Worm (Caenorhabditis elegans) whole organism, dauer: ENCODE data around the gene F16B12.6.

Experiments used
- unc-62 ChIP-seq: sonication (generic microtip); optimal IDR thresholded peaks from 2 replicates; lab custom pipeline; 2017; ENCODE audit warnings: missing biosample characterization, missing genetic modification reagents, missing genetic modification characterization

Gene F16B12.6

ce11 chrX:14101986-14102385, at the start of gene F16B12.6:
TSS of gene F16B12.6 (plus strand) at chrX:14102316.
- no peak for TF ChIP-seq unc-62 (GFP tag; lab: Kevin White, UChicago)

ce11 chrX:14053754-14054153, 48.4 kb upstream of the F16B12.6 start:
- no peak for TF ChIP-seq unc-62 (GFP tag; lab: Kevin White, UChicago)

- TF ChIP-seq unc-62 (GFP tag; lab: Kevin White, UChicago), result no peak
Measured at ce11 chrX:14054799-14055198, 47.3 kb upstream of the F16B12.6 start.

ce11 chrX:14055715-14056114, 46.4 kb upstream of the F16B12.6 start:
- TF ChIP-seq unc-62 (GFP tag; lab: Kevin White, UChicago), result no peak

ce11 chrX:14056527-14056926, 45.6 kb upstream of the F16B12.6 start:
- TF ChIP-seq unc-62 (GFP tag; lab: Kevin White, UChicago), result no peak

- TF ChIP-seq unc-62 (GFP tag; lab: Kevin White, UChicago), result no peak
Measured at ce11 chrX:14062771-14063170, 39.3 kb upstream of the F16B12.6 start.

ce11 chrX:14063830-14064229, 38.3 kb upstream of the F16B12.6 start:
- TF ChIP-seq unc-62 (GFP tag; lab: Kevin White, UChicago), result no peak

ce11 chrX:14067641-14068040, 34.5 kb upstream of the F16B12.6 start, which contains the start of gene lgc-21:
TSS of gene lgc-21 (minus strand) at chrX:14067984.
- no peak for TF ChIP-seq unc-62 (GFP tag; lab: Kevin White, UChicago)

- TF ChIP-seq unc-62 (GFP tag; lab: Kevin White, UChicago), result no peak
Measured at ce11 chrX:14069528-14069927, 32.6 kb upstream of the F16B12.6 start.

ce11 chrX:14070950-14071349, 31.2 kb upstream of the F16B12.6 start, which contains the start of gene C33G3.4:
TSS of gene C33G3.4 (plus strand) at chrX:14071162.
- no peak for TF ChIP-seq unc-62 (GFP tag; lab: Kevin White, UChicago)

- TF ChIP-seq unc-62 (GFP tag; lab: Kevin White, UChicago), result no peak
Measured at ce11 chrX:14078574-14078973, 23.5 kb upstream of the F16B12.6 start, which contains the start of gene C33G3.5. TSS of gene C33G3.5 (minus strand) at chrX:14078674.

ce11 chrX:14084230-14084629, 17.9 kb upstream of the F16B12.6 start, which contains the start of gene C33G3.6:
TSS of gene C33G3.6 (minus strand) at chrX:14084330.
- no peak for TF ChIP-seq unc-62 (GFP tag; lab: Kevin White, UChicago)

ce11 chrX:14085208-14085607, 16.9 kb upstream of the F16B12.6 start, which contains the start of gene F16B12.1:
TSS of gene F16B12.1 (plus strand) at chrX:14085508.
- no peak for TF ChIP-seq unc-62 (GFP tag; lab: Kevin White, UChicago)

- no peak for TF ChIP-seq unc-62 (GFP tag; lab: Kevin White, UChicago)
Measured at ce11 chrX:14090089-14090488, 12.0 kb upstream of the F16B12.6 start, which contains the start of gene dsl-4. TSS of gene dsl-4 (plus strand) at chrX:14090389.

- TF ChIP-seq unc-62 (GFP tag; lab: Kevin White, UChicago), result no peak
Measured at ce11 chrX:14090990-14091389, 11.1 kb upstream of the F16B12.6 start.

ce11 chrX:14098618-14099118, 3.4 kb upstream of the F16B12.6 start, which contains the start of gene F16B12.4:
TSS of gene F16B12.4 (minus strand) at chrX:14098668.
- no peak for TF ChIP-seq unc-62 (GFP tag; lab: Kevin White, UChicago)

- TF ChIP-seq unc-62 (GFP tag; lab: Kevin White, UChicago), result no peak
Measured at ce11 chrX:14102474-14102873, 358 bp downstream of the F16B12.6 start.
